Worm (Caenorhabditis elegans): ENCODE measurements around the gene ugt-2.
"Not testable (repeated sequence)": the region's sequence is repeated elsewhere in the genome, so short reads cannot be mapped to it uniquely, and the experiment has no call there.

The ugt-2 gene

DNA sequence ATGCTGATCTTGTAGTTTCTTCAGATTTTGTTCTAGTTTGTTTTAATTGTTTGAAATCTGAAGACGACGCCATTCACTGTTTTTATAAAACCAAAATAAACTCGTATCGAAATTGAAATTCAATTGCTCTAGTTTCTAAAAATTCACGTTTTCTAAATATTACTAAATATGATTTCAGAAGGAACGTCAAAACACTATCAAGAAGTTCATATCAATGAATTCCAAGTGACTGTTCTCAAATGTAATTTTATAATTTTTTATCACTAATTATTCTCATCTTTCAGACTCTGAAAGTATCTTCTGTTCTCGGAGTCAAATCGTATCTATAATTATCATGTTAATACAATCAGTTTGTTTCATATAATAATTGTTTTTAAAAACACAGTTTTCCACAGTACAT, 42.1 kb downstream of the ugt-2 start, which contains the start of gene snf-10:
Gene snf-10 (minus strand): TSS at position 101 of the 400 bp plus-strand sequence.
- no peak for TF ChIP-seq unc-3 (GFP tag; conservative IDR thresholded peaks at IDR 0.05)
- no peak for TF ChIP-seq unc-3 (tag; optimal IDR thresholded peaks at IDR 0.05)
- no peak for TF ChIP-seq hlh-15 (tag; optimal IDR thresholded peaks at IDR 0.05)
- TF ChIP-seq sox-2 (GFP tag; IDR thresholded peaks at IDR 0.05): no peak
- TF ChIP-seq K09A11.1 (tag; optimal IDR thresholded peaks at IDR 0.05; ENCODE audit: insufficient read depth): no peak
- no peak for TF ChIP-seq hlh-6 (tag; optimal IDR thresholded peaks at IDR 0.05)

DNA sequence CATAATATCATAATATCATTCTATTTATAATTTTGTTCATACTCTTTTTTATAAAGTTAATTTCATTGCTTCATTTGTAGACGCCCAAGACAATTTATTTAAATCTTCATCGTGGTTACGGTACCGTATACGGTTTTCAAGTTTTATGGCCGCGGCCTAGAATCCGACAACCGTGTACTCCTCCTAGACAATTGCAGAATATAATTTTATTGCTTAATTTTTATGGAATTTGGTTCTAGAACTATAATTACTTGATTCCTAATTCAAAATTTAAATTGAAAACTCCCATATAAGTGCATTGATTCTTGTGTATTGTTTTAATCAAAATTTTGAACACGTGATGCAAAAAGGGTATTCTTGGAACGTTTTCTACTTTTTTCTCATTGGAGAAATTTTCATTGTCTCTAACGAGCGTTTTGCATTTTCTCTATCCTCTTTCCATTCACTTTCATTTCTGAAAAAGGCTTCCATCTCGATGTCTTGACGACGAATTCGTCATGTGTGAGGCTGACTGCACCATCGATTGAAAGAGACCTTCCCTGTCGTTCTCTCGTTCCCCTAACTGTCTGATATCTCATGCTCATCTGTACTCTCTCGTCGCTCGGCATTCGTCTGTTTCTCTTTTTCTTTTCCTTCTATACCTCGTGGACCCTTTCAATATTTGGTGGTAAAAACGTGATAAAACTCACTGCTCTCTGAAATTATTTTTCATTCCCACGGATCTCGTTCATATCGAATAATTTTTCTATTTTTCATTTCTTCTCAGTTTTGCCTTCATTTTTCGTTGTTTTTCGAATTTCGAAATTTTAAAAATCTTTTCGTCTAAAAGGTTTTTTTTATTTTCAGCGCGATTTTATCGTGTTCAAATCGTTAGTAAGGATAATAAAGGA, 42.8 kb downstream of the ugt-2 start, which contains the start of gene pap-1:
Gene pap-1 (plus strand): TSS at position 840 of the 890 bp plus-strand sequence.
- peak; percentile 35 for TF ChIP-seq ceh-2 (tag; optimal IDR thresholded peaks at IDR 0.05)
- no peak for TF ChIP-seq elt-2 (tag; optimal IDR thresholded peaks at IDR 0.05)
- no peak for TF ChIP-seq nhr-11 (tag; optimal IDR thresholded peaks at IDR 0.05)
- peak; percentile 21 for TF ChIP-seq zip-5 (tag; optimal IDR thresholded peaks at IDR 0.05)
- no peak for TF ChIP-seq ceh-30 (tag; optimal IDR thresholded peaks at IDR 0.05)
- no peak for TF ChIP-seq pha-4 (tag; optimal IDR thresholded peaks at IDR 0.05)
- peak; percentile 88 for TF ChIP-seq hlh-30 (tag; optimal IDR thresholded peaks at IDR 0.05; ENCODE audit: insufficient read depth)
- no peak for TF ChIP-seq K09A11.1 (tag; optimal IDR thresholded peaks at IDR 0.05; ENCODE audit: insufficient read depth)
- peak; percentile 17 for TF ChIP-seq nfya-1 (tag; optimal IDR thresholded peaks at IDR 0.05)
- TF ChIP-seq ets-4 (tag; optimal IDR thresholded peaks at IDR 0.05): peak; percentile 3
- peak; percentile 37 for TF ChIP-seq C08G9.2 (tag; optimal IDR thresholded peaks at IDR 0.05)
- TF ChIP-seq eyg-1 (tag; optimal IDR thresholded peaks at IDR 0.05): no peak
- no peak for TF ChIP-seq K02D7.2 (tag; optimal IDR thresholded peaks at IDR 0.05)
- peak; percentile 50 for TF ChIP-seq ceh-31 (tag; optimal IDR thresholded peaks at IDR 0.05)
- TF ChIP-seq lin-11 (tag; optimal IDR thresholded peaks at IDR 0.05): no peak
- TF ChIP-seq tbx-7 (tag; optimal IDR thresholded peaks at IDR 0.05): peak; percentile 41
- TF ChIP-seq pha-2 (tag; optimal IDR thresholded peaks at IDR 0.05): no peak
- no peak for TF ChIP-seq ceh-6 (GFP tag; optimal IDR thresholded peaks at IDR 0.05)

DNA sequence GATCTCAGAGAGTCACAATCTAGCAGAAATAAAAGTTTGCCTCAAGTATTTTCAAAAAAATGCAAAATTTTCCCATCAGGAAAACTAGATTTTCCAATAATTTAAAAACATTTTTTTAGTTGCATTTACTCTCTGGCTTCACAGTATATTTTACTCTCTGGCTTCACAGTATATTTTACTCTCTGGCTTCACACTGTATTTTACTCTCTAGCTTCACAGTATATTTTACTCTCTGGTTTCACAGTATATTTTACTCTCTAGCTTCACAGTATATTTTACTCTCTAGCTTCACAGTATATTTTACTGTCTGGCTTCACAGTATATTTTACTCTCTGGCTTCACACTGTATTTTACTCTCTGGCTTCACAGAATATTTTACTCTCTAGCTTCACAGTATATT, 50.7 kb downstream of the ugt-2 start:
- TF ChIP-seq ceh-45 (GFP tag; IDR thresholded peaks at IDR 0.05): 0 out of 2 replicates have a peak, but pooled peaks have one; percentile 20
- TF ChIP-seq unc-3 (GFP tag; conservative IDR thresholded peaks at IDR 0.05): peak; percentile 56; the same call in 1 of the 2 replicates
- TF ChIP-seq unc-3 (tag; optimal IDR thresholded peaks at IDR 0.05): not testable (repeated sequence)

DNA sequence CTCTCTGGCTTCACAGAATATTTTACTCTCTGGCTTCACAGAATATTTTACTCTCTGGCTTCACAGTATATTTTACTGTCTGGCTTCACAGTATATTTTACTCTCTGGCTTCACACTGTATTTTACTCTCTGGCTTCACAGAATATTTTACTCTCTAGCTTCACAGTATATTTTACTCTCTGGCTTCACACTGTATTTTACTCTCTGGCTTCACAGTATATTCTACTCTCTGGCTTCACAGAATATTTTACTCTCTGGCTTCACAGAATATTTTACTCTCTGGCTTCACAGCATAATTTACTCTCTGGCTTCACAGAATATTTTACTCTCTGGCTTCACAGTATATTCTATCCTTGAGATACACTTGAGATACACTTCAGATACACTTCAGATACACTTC, 51.8 kb downstream of the ugt-2 start:
- peak; percentile 73; the same call in 1 of the 2 replicates for TF ChIP-seq unc-3 (GFP tag; conservative IDR thresholded peaks at IDR 0.05)
- TF ChIP-seq unc-3 (tag; optimal IDR thresholded peaks at IDR 0.05): not testable (repeated sequence)
- TF ChIP-seq ceh-45 (GFP tag; IDR thresholded peaks at IDR 0.05): peak; percentile 66; the same call in 1 of the 2 replicates

Data from whole organism, late embryonic.